Worm (Caenorhabditis elegans): ENCODE measurements around the gene rme-1.

ce11 chrV:6248714-6249113 is 40.0 kb downstream of the rme-1 start:
- TF ChIP-seq flt-1 (GFP tag; IDR thresholded peaks at IDR 0.05) = no peak
- no peak for TF ChIP-seq hnd-1 (tag; optimal IDR thresholded peaks at IDR 0.05)
- TF ChIP-seq ceh-13 (GFP tag; optimal IDR thresholded peaks at IDR 0.05) = no peak
- TF ChIP-seq ama-1 (optimal IDR thresholded peaks at IDR 0.05) = no peak
- TF ChIP-seq tbx-11 (GFP tag; IDR thresholded peaks at IDR 0.05) = no peak
- TF ChIP-seq hmbx-1 (tag; optimal IDR thresholded peaks at IDR 0.05) = no peak
- TF ChIP-seq tra-4 (tag; optimal IDR thresholded peaks at IDR 0.05) = no peak
- TF ChIP-seq tbx-37 (GFP tag; conservative IDR thresholded peaks at IDR 0.05) = no peak
